Worm (Caenorhabditis elegans): ENCODE results near the gene F38A1.6.

The F38A1.6 gene

DNA sequence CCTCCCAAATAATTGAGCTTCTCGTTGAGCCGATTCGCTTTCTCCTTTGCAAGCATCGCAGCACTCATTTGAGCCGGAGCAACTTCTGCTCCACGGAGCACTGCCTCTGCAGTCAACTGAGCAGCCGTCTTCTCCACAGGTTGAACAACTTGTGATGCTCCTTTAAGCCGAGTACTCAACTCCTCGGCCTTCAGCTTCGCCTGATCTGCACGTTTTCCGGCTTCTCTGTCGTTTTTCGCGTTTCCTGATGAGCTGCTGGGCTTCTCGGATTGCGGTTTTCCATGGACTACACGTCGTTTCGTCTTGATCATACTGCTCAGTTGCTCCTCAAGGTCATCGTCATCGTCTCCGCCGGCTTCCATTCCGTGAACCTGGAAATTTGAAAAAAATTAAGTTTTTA is 47.3 kb downstream of the F38A1.6 start:
- TF ChIP-seq aly-1 (tag; optimal IDR thresholded peaks at IDR 0.05) = no peak
- no peak for TF ChIP-seq ceh-36 (tag; optimal IDR thresholded peaks at IDR 0.05)
- no peak for TF ChIP-seq tbx-11 (GFP tag; IDR thresholded peaks at IDR 0.05)
